Comparison of ENCODE assay signal across 1 fruit fly cellular context in the genomic region with DNA sequence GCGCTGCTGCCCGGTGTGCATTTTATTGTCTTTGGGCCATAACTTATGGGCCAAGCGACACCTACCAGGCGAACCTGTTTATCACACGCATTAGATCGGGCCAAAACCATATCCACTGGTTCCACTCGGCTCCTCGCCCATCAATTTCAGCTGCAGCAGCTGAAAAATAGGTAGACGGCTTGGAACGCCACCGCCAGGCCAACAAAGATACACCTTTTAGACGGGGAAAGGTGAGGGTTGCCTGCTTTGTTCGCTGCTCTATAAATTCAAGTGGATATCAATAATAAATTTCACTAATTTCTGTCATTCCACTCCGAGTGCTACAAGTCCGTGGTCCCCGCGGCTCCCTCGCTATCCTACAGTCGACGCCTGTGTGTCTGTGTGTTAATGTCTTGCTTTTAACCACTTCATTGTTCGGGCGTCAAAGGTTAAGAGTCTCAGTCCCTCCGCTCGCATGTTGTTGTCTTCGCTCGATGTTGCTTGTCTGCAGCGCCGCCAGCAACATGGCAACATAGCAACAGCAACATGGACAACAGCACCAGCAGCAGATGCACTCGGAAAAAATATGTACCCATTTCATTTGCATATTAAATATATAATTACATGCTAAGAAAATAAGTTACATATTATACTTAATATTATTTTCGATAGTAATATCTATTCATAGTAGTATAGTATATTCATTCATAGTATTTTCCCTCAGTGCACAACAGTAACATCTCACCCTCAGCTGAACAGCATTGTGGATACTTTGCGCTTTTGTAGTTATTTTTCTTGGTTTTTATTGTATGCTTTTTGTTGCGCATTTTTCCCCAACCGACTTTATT.
TF ChIP-seq lines count a peak whose summit lies in the region.

No protein-coding gene starts in this region.

TF ChIP-seq in whole organism, embryonic, 481 proteins besides CTCF, POLR2A, EP300 and RAD21 (continued from another document and continues in another):
- TF ChIP-seq amos (GFP tag; IDR thresholded peaks at IDR 0.05; lab: Robert Waterston, UW; ENCODE audit: partially characterized antibody) (no peak), ind (GFP tag; optimal IDR thresholded peaks at IDR 0.05; lab: Kevin White, UChicago) (peak; percentile 58), CG32532 (GFP tag; IDR thresholded peaks at IDR 0.05; lab: Robert Waterston, UW) (no peak), CG11696 (GFP tag; IDR thresholded peaks at IDR 0.05; lab: Robert Waterston, UW) (peak; percentile 65), ci (GFP tag; IDR thresholded peaks at IDR 0.05; lab: Robert Waterston, UW) (peak; percentile 88), CG1024 (GFP tag; IDR thresholded peaks at IDR 0.05; lab: Robert Waterston, UW) (peak; percentile 65), Awh (GFP tag; IDR thresholded peaks at IDR 0.05; lab: Robert Waterston, UW) (peak; percentile 89), CG6689 (GFP tag; IDR thresholded peaks at IDR 0.05; lab: Robert Waterston, UW) (peak; percentile 92), Neu2 (GFP tag; optimal IDR thresholded peaks at IDR 0.05; lab: Kevin White, UChicago; ENCODE audit: borderline replicate concordance) (no peak), unc-4 (GFP tag; IDR thresholded peaks at IDR 0.05; lab: Robert Waterston, UW; ENCODE audit: partially characterized antibody) (no peak), CG11456 (GFP tag; IDR thresholded peaks at IDR 0.05; lab: Robert Waterston, UW) (no peak), CG14860 (GFP tag; IDR thresholded peaks at IDR 0.05; lab: Robert Waterston, UW; ENCODE audit: partially characterized antibody) (no peak), so (GFP tag; IDR thresholded peaks at IDR 0.05; lab: Robert Waterston, UW) (peak; percentile 45; the same call in 1 of the 3 replicates), CG2129 (GFP tag; IDR thresholded peaks at IDR 0.05; lab: Robert Waterston, UW; ENCODE audit: partially characterized antibody) (no peak), zf30C (GFP tag; optimal IDR thresholded peaks at IDR 0.05; lab: Kevin White, UChicago) (peak; percentile 88), fu2 (GFP tag; optimal IDR thresholded peaks at IDR 0.05; lab: Kevin White, UChicago) (no peak), CG7745 (tag; optimal IDR thresholded peaks at IDR 0.05; lab: Kevin White, UChicago) (peak; percentile 41), CG8089 (GFP tag; optimal IDR thresholded peaks at IDR 0.05; lab: Kevin White, UChicago) (no peak), z (GFP tag; IDR thresholded peaks at IDR 0.05; lab: Robert Waterston, UW) (peak; percentile 73; the same call in 2 of the 3 replicates), tap (tag; optimal IDR thresholded peaks at IDR 0.05; lab: Kevin White, UChicago) (peak; percentile 87), CG4282 (GFP tag; optimal IDR thresholded peaks at IDR 0.05; lab: Kevin White, UChicago) (no peak), bab2 (GFP tag; optimal IDR thresholded peaks at IDR 0.05; lab: Kevin White, UChicago) (no peak), CG12744 (GFP tag; optimal IDR thresholded peaks at IDR 0.05; lab: Kevin White, UChicago) (no peak), disco-r (GFP tag; optimal IDR thresholded peaks at IDR 0.05; lab: Kevin White, UChicago) (no peak), CG16779 (GFP tag; IDR thresholded peaks at IDR 0.05; lab: Robert Waterston, UW) (no peak), CG7839 (tag; optimal IDR thresholded peaks at IDR 0.05; lab: Kevin White, UChicago) (peak; percentile 89), tup (GFP tag; optimal IDR thresholded peaks at IDR 0.05; lab: Kevin White, UChicago) (no peak), CG8281 (tag; optimal IDR thresholded peaks at IDR 0.05; lab: Kevin White, UChicago) (peak; percentile 44), Hand (GFP tag; optimal IDR thresholded peaks at IDR 0.05; lab: Kevin White, UChicago) (no peak), pho (GFP tag; optimal IDR thresholded peaks at IDR 0.05; lab: Kevin White, UChicago) (no peak), E2f2 (GFP tag; IDR thresholded peaks at IDR 0.05; lab: Robert Waterston, UW) (peak; percentile 54; the same call in 1 of the 2 replicates), CG11398 (GFP tag; optimal IDR thresholded peaks at IDR 0.05; lab: Kevin White, UChicago) (no peak), vnd (GFP tag; IDR thresholded peaks at IDR 0.05; lab: Robert Waterston, UW; ENCODE audit: partially characterized antibody) (no peak), eve (GFP tag; optimal IDR thresholded peaks at IDR 0.05; lab: Kevin White, UChicago) (no peak), CG15269 (tag; optimal IDR thresholded peaks at IDR 0.05; lab: Kevin White, UChicago) (peak; percentile 80), aop (GFP tag; IDR thresholded peaks at IDR 0.05; lab: Robert Waterston, UW) (no peak), CG14965 (GFP tag; optimal IDR thresholded peaks at IDR 0.05; lab: Kevin White, UChicago; ENCODE audit: borderline replicate concordance) (no peak), gcm2 (GFP tag; optimal IDR thresholded peaks at IDR 0.05; lab: Kevin White, UChicago) (no peak), Asciz (GFP tag; optimal IDR thresholded peaks at IDR 0.05; lab: Kevin White, UChicago) (peak; percentile 72), CG10462 (GFP tag; optimal IDR thresholded peaks at IDR 0.05; lab: Kevin White, UChicago) (peak; percentile 70), sug (tag; optimal IDR thresholded peaks at IDR 0.05; lab: Kevin White, UChicago) (peak; percentile 10), lab (GFP tag; optimal IDR thresholded peaks at IDR 0.05; lab: Kevin White, UChicago) (peak; percentile 63), CG10147 (GFP tag; optimal IDR thresholded peaks at IDR 0.05; lab: Kevin White, UChicago) (peak; percentile 31), slp2 (GFP tag; optimal IDR thresholded peaks at IDR 0.05; lab: Kevin White, UChicago) (no peak), CG9817 (tag; optimal IDR thresholded peaks at IDR 0.05; lab: Kevin White, UChicago) (peak; percentile 56), eyg (GFP tag; optimal IDR thresholded peaks at IDR 0.05; lab: Kevin White, UChicago) (no peak), CG9609 (GFP tag; optimal IDR thresholded peaks at IDR 0.05; lab: Kevin White, UChicago) (no peak), NC2α (GFP tag; optimal IDR thresholded peaks at IDR 0.05; lab: Kevin White, UChicago) (no peak), gt (GFP tag; IDR thresholded peaks at IDR 0.05; lab: Robert Waterston, UW) (peak; percentile 75), sna (GFP tag; IDR thresholded peaks at IDR 0.05; lab: Robert Waterston, UW; ENCODE audit: partially characterized antibody) (no peak), CG13123 (GFP tag; optimal IDR thresholded peaks at IDR 0.05; lab: Kevin White, UChicago) (peak; percentile 50), CG8388 (GFP tag; optimal IDR thresholded peaks at IDR 0.05; lab: Kevin White, UChicago) (peak; percentile 88), pnt (GFP tag; optimal IDR thresholded peaks at IDR 0.05; lab: Kevin White, UChicago) (no peak), CG8478 (optimal IDR thresholded peaks at IDR 0.05; lab: Kevin White, UChicago) (no peak), cad (GFP tag; optimal IDR thresholded peaks at IDR 0.05; lab: Kevin White, UChicago) (no peak), CG5953 (GFP tag; IDR thresholded peaks at IDR 0.05; lab: Robert Waterston, UW) (peak; percentile 83), vfl (GFP tag; optimal IDR thresholded peaks at IDR 0.05; lab: Kevin White, UChicago) (no peak), ewg (GFP tag; optimal IDR thresholded peaks at IDR 0.05; lab: Kevin White, UChicago) (peak; percentile 69), dmrt99B (tag; optimal IDR thresholded peaks at IDR 0.05; lab: Kevin White, UChicago) (peak; percentile 91), Dbx (GFP tag; IDR thresholded peaks at IDR 0.05; lab: Robert Waterston, UW) (no peak), CG11723 (GFP tag; optimal IDR thresholded peaks at IDR 0.05; lab: Kevin White, UChicago) (peak; percentile 47), cwo (GFP tag; optimal IDR thresholded peaks at IDR 0.05; lab: Kevin White, UChicago) (peak; percentile 12), ken (GFP tag; IDR thresholded peaks at IDR 0.05; lab: Robert Waterston, UW) (peak; percentile 32; the same call in 1 of the 3 replicates), br (optimal IDR thresholded peaks at IDR 0.05; lab: Kevin White, UChicago) (no peak), kni (GFP tag; optimal IDR thresholded peaks at IDR 0.05; lab: Kevin White, UChicago) (peak; percentile 75), CG3995 (GFP tag; optimal IDR thresholded peaks at IDR 0.05; lab: Kevin White, UChicago) (no peak), Deaf1 (tag; optimal IDR thresholded peaks at IDR 0.05; lab: Kevin White, UChicago) (peak; percentile 49), CG5245 (GFP tag; optimal IDR thresholded peaks at IDR 0.05; lab: Kevin White, UChicago) (peak; percentile 73), lola (GFP tag; optimal IDR thresholded peaks at IDR 0.05; lab: Kevin White, UChicago) (peak in 1 of 3 experiments; percentile 95), zen2 (GFP tag; IDR thresholded peaks at IDR 0.05; lab: Robert Waterston, UW; ENCODE audit: partially characterized antibody) (no peak), her (GFP tag; optimal IDR thresholded peaks at IDR 0.05; lab: Kevin White, UChicago) (no peak), Bdp1 (GFP tag; optimal IDR thresholded peaks at IDR 0.05; lab: Kevin White, UChicago) (no peak), CG17802 (tag; optimal IDR thresholded peaks at IDR 0.05; lab: Kevin White, UChicago) (peak; percentile 9), BtbVII (GFP tag; optimal IDR thresholded peaks at IDR 0.05; lab: Kevin White, UChicago) (peak; percentile 29), Ptx1 (GFP tag; IDR thresholded peaks at IDR 0.05; lab: Robert Waterston, UW) (peak; percentile 88), CG11085 (GFP tag; IDR thresholded peaks at IDR 0.05; lab: Robert Waterston, UW) (peak; percentile 32; the same call in 1 of the 2 replicates), CG9876 (GFP tag; optimal IDR thresholded peaks at IDR 0.05; lab: Kevin White, UChicago) (no peak), Mes4 (GFP tag; optimal IDR thresholded peaks at IDR 0.05; lab: Kevin White, UChicago) (no peak), CG17912 (GFP tag; optimal IDR thresholded peaks at IDR 0.05; lab: Kevin White, UChicago) (no peak), Dll (GFP tag; IDR thresholded peaks at IDR 0.05; lab: Robert Waterston, UW; ENCODE audit: partially characterized antibody) (no peak), CG7963 (GFP tag; IDR thresholded peaks at IDR 0.05; lab: Robert Waterston, UW; ENCODE audit: partially characterized antibody) (no peak), CG34376 (GFP tag; optimal IDR thresholded peaks at IDR 0.05; lab: Kevin White, UChicago) (no peak), row (GFP tag; IDR thresholded peaks at IDR 0.05; lab: Robert Waterston, UW) (peak; percentile 89), Dref (GFP tag; IDR thresholded peaks at IDR 0.05; lab: Robert Waterston, UW) (no peak), CG43689 (GFP tag; IDR thresholded peaks at IDR 0.05; lab: Robert Waterston, UW) (peak; percentile 57; the same call in 1 of the 2 replicates), CkIIα-i1 (GFP tag; IDR thresholded peaks at IDR 0.05; lab: Robert Waterston, UW) (no peak), Hr78 (GFP tag; optimal IDR thresholded peaks at IDR 0.05; lab: Kevin White, UChicago) (peak in 1 of 2 experiments; percentile 93), CG17186 (GFP tag; optimal IDR thresholded peaks at IDR 0.05; lab: Kevin White, UChicago) (peak; percentile 12), hkb (optimal IDR thresholded peaks at IDR 0.05; lab: Kevin White, UChicago) (no peak), hkb (GFP tag; IDR thresholded peaks at IDR 0.05; lab: Robert Waterston, UW) (peak; percentile 79), Sin3A (optimal IDR thresholded peaks at IDR 0.05; lab: Kevin White, UChicago) (no peak), Hr51 (GFP tag; optimal IDR thresholded peaks at IDR 0.05; lab: Kevin White, UChicago) (peak in 1 of 2 experiments; percentile 85), CG18476 (GFP tag; optimal IDR thresholded peaks at IDR 0.05; lab: Kevin White, UChicago) (peak; percentile 24), CG1233 (GFP tag; optimal IDR thresholded peaks at IDR 0.05; lab: Kevin White, UChicago) (peak; percentile 82), CG7987 (GFP tag; optimal IDR thresholded peaks at IDR 0.05; lab: Kevin White, UChicago) (peak; percentile 34), D19B (GFP tag; optimal IDR thresholded peaks at IDR 0.05; lab: Kevin White, UChicago) (no peak), nom (GFP tag; optimal IDR thresholded peaks at IDR 0.05; lab: Kevin White, UChicago) (peak; percentile 56), p53 (GFP tag; optimal IDR thresholded peaks at IDR 0.05; lab: Kevin White, UChicago) (no peak), Mrtf (GFP tag; IDR thresholded peaks at IDR 0.05; lab: Robert Waterston, UW) (peak; percentile 67; the same call in 2 of the 3 replicates), pan (optimal IDR thresholded peaks at IDR 0.05; lab: Kevin White, UChicago) (no peak), pan (GFP tag; optimal IDR thresholded peaks at IDR 0.05 in 1 of 2, IDR thresholded peaks at IDR 0.05 in 1 of 2) (peak in 1 of 2 experiments; percentile 88), ranshi (GFP tag; IDR thresholded peaks at IDR 0.05; lab: Robert Waterston, UW) (peak; percentile 72), Optix (GFP tag; IDR thresholded peaks at IDR 0.05; lab: Robert Waterston, UW) (peak; percentile 57; the same call in 1 of the 3 replicates), gem (tag; optimal IDR thresholded peaks at IDR 0.05; lab: Kevin White, UChicago) (peak; percentile 93), pb (GFP tag; optimal IDR thresholded peaks at IDR 0.05; lab: Kevin White, UChicago) (no peak), CG13624 (GFP tag; optimal IDR thresholded peaks at IDR 0.05; lab: Kevin White, UChicago) (no peak), al (GFP tag; IDR thresholded peaks at IDR 0.05; lab: Robert Waterston, UW) (no peak), HLH3B (GFP tag; IDR thresholded peaks at IDR 0.05; lab: Robert Waterston, UW) (peak; percentile 87), slou (GFP tag; optimal IDR thresholded peaks at IDR 0.05; lab: Kevin White, UChicago) (peak; percentile 43), CG32767 (GFP tag; IDR thresholded peaks at IDR 0.05; lab: Robert Waterston, UW) (peak; percentile 61; the same call in 1 of the 2 replicates), CG42726 (GFP tag; IDR thresholded peaks at IDR 0.05; lab: Robert Waterston, UW; ENCODE audit: partially characterized antibody) (no peak), esg (GFP tag; conservative IDR thresholded peaks at IDR 0.05; lab: Robert Waterston, UW) (no peak), CG2116 (GFP tag; optimal IDR thresholded peaks at IDR 0.05; lab: Kevin White, UChicago) (peak; percentile 43), HLH4C (GFP tag; IDR thresholded peaks at IDR 0.05; lab: Robert Waterston, UW; ENCODE audit: partially characterized antibody) (no peak), trh (GFP tag; optimal IDR thresholded peaks at IDR 0.05; lab: Kevin White, UChicago) (peak; percentile 55), inv (GFP tag; IDR thresholded peaks at IDR 0.05; lab: Robert Waterston, UW; ENCODE audit: partially characterized antibody) (no peak), Vsx1 (GFP tag; optimal IDR thresholded peaks at IDR 0.05; lab: Kevin White, UChicago) (peak; percentile 68), CG3726 (GFP tag; IDR thresholded peaks at IDR 0.05; lab: Robert Waterston, UW) (peak; percentile 46; the same call in 1 of the 3 replicates), CG32772 (GFP tag; IDR thresholded peaks at IDR 0.05; lab: Robert Waterston, UW) (peak; percentile 78), CG3163 (GFP tag; optimal IDR thresholded peaks at IDR 0.05; lab: Kevin White, UChicago) (no peak)
